Fruit fly (Drosophila melanogaster) whole organism, pupa: Measurements from ENCODE around the gene CG13482.

Experiments used
- CG14655 ChIP-seq: fragments of 200-800 bp; sonication (Bioruptor generic); optimal IDR thresholded peaks from 3 replicates; lab custom pipeline; 2017; ENCODE audit warnings: mild to moderate bottlenecking, missing biosample characterization, missing genetic modification reagents, missing genetic modification characterization
- CG15710 ChIP-seq: fragments of 200-800 bp; sonication (Bioruptor generic); optimal IDR thresholded peaks from 2 replicates; lab custom pipeline; 2018; ENCODE audit warnings: missing biosample characterization, mild to moderate bottlenecking, missing genetic modification characterization, moderate library complexity
- CG32121 ChIP-seq: fragments of 200-800 bp; sonication (Bioruptor generic); IDR thresholded peaks from 2 replicates; pipeline ENCODE4 v1.3.6; 2022; ENCODE audit warnings: missing biosample characterization, missing genetic modification characterization
- CG8159 ChIP-seq: fragments of 200-800 bp; sonication (Bioruptor generic); optimal IDR thresholded peaks from 3 replicates; lab custom pipeline; 2018; ENCODE audit warnings: missing biosample characterization, mild to moderate bottlenecking, missing genetic modification characterization, moderate library complexity
- CG9948 ChIP-seq: fragments of 200-800 bp; sonication (Bioruptor generic); optimal IDR thresholded peaks from 2 replicates; lab custom pipeline; 2018; ENCODE audit warnings: missing biosample characterization, mild to moderate bottlenecking, missing genetic modification characterization, moderate library complexity
- EcR ChIP-seq: fragments of 200-800 bp; sonication (Bioruptor generic); optimal IDR thresholded peaks from 3 replicates; lab custom pipeline; 2019; ENCODE audit warnings: missing biosample characterization, missing genetic modification characterization, mild to moderate bottlenecking, moderate library complexity, missing genetic modification reagents
- Pif1A ChIP-seq: fragments of 200-800 bp; sonication (Bioruptor generic); optimal IDR thresholded peaks from 3 replicates; lab custom pipeline; 2016; ENCODE audit warnings: missing biosample characterization, missing genetic modification characterization
- Snoo ChIP-seq: fragments of 200-800 bp; sonication (Bioruptor generic); optimal IDR thresholded peaks from 3 replicates; lab custom pipeline; 2017; ENCODE audit warnings: missing biosample characterization, mild to moderate bottlenecking, missing genetic modification characterization, inconsistent platforms

DNA sequence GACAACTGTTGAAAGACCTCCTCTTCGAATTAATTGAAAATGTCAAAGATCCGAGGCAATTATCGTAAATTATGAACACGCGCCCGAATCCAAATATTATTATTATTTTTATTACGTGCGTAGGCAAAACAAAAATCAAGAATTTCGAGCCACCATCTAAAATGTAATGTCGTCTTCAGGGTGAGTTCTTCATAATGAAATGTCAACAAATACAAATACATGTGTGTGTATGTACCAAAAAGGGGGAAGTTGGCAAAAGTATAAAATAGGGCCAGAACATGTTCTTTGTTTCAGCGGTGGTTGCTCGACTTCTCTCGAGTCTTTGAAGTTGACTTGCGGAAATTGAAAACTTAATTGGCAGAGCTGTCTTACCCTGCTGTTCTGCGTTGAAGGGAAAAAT, 2.9 kb upstream of the CG13482 start:
- TF ChIP-seq CG8159 (no peak), Pif1A (GFP tag; lab: Kevin White, UChicago) (no peak), CG9948 (no peak), CG14655 (GFP tag; lab: Kevin White, UChicago) (no peak), EcR (GFP tag; lab: Kevin White, UChicago) (no peak), CG15710 (tag; lab: Kevin White, UChicago) (no peak), Snoo (no peak), CG32121 (GFP tag; lab: Robert Waterston, UW) (no peak)
